Worm (Caenorhabditis elegans): ENCODE data around the gene F46B3.9.

ce11 chrV:20597076-20597475 lies 28.9 kb downstream of the F46B3.9 start, which contains the start of gene F46B3.1:
- TF ChIP-seq ceh-32 (tag; optimal IDR thresholded peaks at IDR 0.05; ENCODE audit: poor library complexity) (no peak), fos-1 (tag; optimal IDR thresholded peaks at IDR 0.05) (no peak), ztf-11 (tag; optimal IDR thresholded peaks at IDR 0.05) (no peak), nhr-237 (tag; optimal IDR thresholded peaks at IDR 0.05) (no peak), daf-16 (GFP tag; optimal IDR thresholded peaks at IDR 0.05) (no peak), daf-16 (tag; optimal IDR thresholded peaks at IDR 0.05) (no peak), D1046.2 (GFP tag; IDR thresholded peaks at IDR 0.05) (no peak), jun-1 (tag; optimal IDR thresholded peaks at IDR 0.05) (no peak), pqm-1 (tag; optimal IDR thresholded peaks at IDR 0.05) (no peak)

Measured in whole organism, L4 larva.